Worm (Caenorhabditis elegans) whole organism, L2 larva: Measurements from ENCODE around the gene ZK945.4.

Experiments used
- C34F6.9 ChIP-seq: fragments of 150-350 bp; optimal IDR thresholded peaks from 2 replicates; lab custom pipeline; 2014; ENCODE audit warnings: missing biosample characterization, missing genetic modification characterization
- nhr-11 ChIP-seq: fragments of 150-350 bp; optimal IDR thresholded peaks from 2 replicates; lab custom pipeline; 2014; ENCODE audit warnings: missing biosample characterization, missing genetic modification characterization
- nhr-237 ChIP-seq: fragments of 150-350 bp; optimal IDR thresholded peaks from 2 replicates; lab custom pipeline; 2014; ENCODE audit warnings: missing biosample characterization, missing genetic modification characterization
- skn-1 ChIP-seq: sonication (generic microtip); optimal IDR thresholded peaks from 2 replicates; lab custom pipeline; 2017; ENCODE audit warnings: missing biosample characterization, missing genetic modification characterization

DNA sequence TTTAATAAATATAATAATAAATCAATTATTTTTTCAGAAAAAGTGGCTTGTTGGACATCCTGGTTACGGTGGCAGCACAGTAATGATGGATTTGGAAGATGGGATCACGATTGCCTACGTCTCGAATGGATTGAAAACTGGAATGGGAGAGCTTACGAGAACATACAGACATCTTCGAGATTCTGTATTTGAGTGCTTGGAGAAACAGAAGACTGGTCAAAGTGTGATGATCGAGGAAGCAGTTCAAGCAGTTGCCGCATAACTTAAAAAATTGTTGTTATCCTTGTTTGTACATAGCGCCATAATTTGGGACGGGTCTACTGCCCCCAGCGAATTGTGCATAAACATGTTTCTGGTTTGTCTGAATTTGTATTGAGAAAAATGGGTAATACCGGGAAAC lies 7.1 kb downstream of the ZK945.4 start:
- TF ChIP-seq nhr-11 (tag; lab: Kevin White, UChicago) = no peak
- no peak for TF ChIP-seq skn-1
- no peak for TF ChIP-seq nhr-237 (tag; lab: Kevin White, UChicago)
- no peak for TF ChIP-seq C34F6.9 (tag; lab: Kevin White, UChicago)
